Worm (Caenorhabditis elegans) whole organism, young adult: ENCODE measurements around the gene srbc-8.

Experiments
- C17E4.6 ChIP-seq: fragments of 200-800 bp; sonication (Bioruptor generic); IDR thresholded peaks from 2 replicates; pipeline ENCODE4 v1.3.6; 2022; ENCODE audit warnings: missing genetic modification reagents, missing genetic modification characterization, missing compliant biosample characterization
- Y79H2A.3 ChIP-seq: fragments of 200-800 bp; sonication (Bioruptor generic); conservative IDR thresholded peaks from 2 replicates; pipeline ENCODE4 v1.3.6; 2022; ENCODE audit warnings: missing genetic modification reagents, missing genetic modification characterization, missing compliant biosample characterization
- Y95B8A.8 ChIP-seq: fragments of 200-800 bp; sonication (Bioruptor generic); IDR thresholded peaks from 2 replicates; pipeline ENCODE4 v1.3.6; 2022; ENCODE audit warnings: missing genetic modification reagents, missing genetic modification characterization, missing compliant biosample characterization
- die-1 ChIP-seq: sonication (generic microtip); optimal IDR thresholded peaks from 2 replicates; lab custom pipeline; 2016; ENCODE audit warnings: missing genotype, mild to moderate bottlenecking, missing genetic modification characterization, missing compliant biosample characterization
- fkh-3 ChIP-seq: sonication (generic microtip); optimal IDR thresholded peaks from 2 replicates; lab custom pipeline; 2016; ENCODE audit warnings: mild to moderate bottlenecking, missing genetic modification characterization, missing compliant biosample characterization
- lir-1 ChIP-seq: fragments of 200-800 bp; sonication (Bioruptor generic); conservative IDR thresholded peaks from 2 replicates; pipeline ENCODE4 v1.3.6; 2022; ENCODE audit warnings: missing genetic modification reagents, missing genetic modification characterization, missing compliant biosample characterization
- sea-2 ChIP-seq: fragments of 200-800 bp; sonication (Bioruptor generic); IDR thresholded peaks from 2 replicates; pipeline ENCODE4 v1.3.6; 2022; ENCODE audit warnings: missing genetic modification characterization, missing compliant biosample characterization

- TF ChIP-seq Y95B8A.8 (GFP tag; lab: Robert Waterston, UW) (no peak), fkh-3 (tag; lab: Kevin White, UChicago) (no peak), die-1 (tag; lab: Kevin White, UChicago) (no peak), Y79H2A.3 (no peak), sea-2 (GFP tag; lab: Robert Waterston, UW) (no peak), C17E4.6 (GFP tag; lab: Robert Waterston, UW) (no peak), lir-1 (GFP tag; lab: Robert Waterston, UW) (no peak)
These were observed at the start of gene srbc-8 for ce11 chrV:7485000-7485399.
